Fruit fly (Drosophila melanogaster): ENCODE measurements around the gene fbp.

fbp gene

dm6 chr2L:19763773-19764580 lies at the start of gene fbp:
TSS of gene fbp (minus strand) at chr2L:19764136.
- TF ChIP-seq insv (optimal IDR thresholded peaks at IDR 0.05) (no peak), psq (optimal IDR thresholded peaks at IDR 0.05) (no peak), Sin3A (optimal IDR thresholded peaks at IDR 0.05) (no peak), h (optimal IDR thresholded peaks at IDR 0.05) (no peak)

dm6 chr2L:19810642-19811041 lies 46.7 kb upstream of the fbp start:
- TF ChIP-seq ttk (optimal IDR thresholded peaks at IDR 0.05), result no peak
- no peak for TF ChIP-seq Myc (optimal IDR thresholded peaks at IDR 0.05)
- no peak for TF ChIP-seq Sin3A (optimal IDR thresholded peaks at IDR 0.05)
- TF ChIP-seq insv (optimal IDR thresholded peaks at IDR 0.05), result no peak
- TF ChIP-seq h (optimal IDR thresholded peaks at IDR 0.05), result no peak
- no peak for TF ChIP-seq psq (optimal IDR thresholded peaks at IDR 0.05)

- no peak for TF ChIP-seq psq (optimal IDR thresholded peaks at IDR 0.05)
- TF ChIP-seq h (optimal IDR thresholded peaks at IDR 0.05), result no peak
- no peak for TF ChIP-seq Myc (optimal IDR thresholded peaks at IDR 0.05)
- TF ChIP-seq insv (optimal IDR thresholded peaks at IDR 0.05), result no peak
- TF ChIP-seq Sin3A (optimal IDR thresholded peaks at IDR 0.05), result no peak
- TF ChIP-seq ttk (optimal IDR thresholded peaks at IDR 0.05), result no peak
Measured at dm6 chr2L:19809515-19810049, 45.6 kb upstream of the fbp start.

DNA sequence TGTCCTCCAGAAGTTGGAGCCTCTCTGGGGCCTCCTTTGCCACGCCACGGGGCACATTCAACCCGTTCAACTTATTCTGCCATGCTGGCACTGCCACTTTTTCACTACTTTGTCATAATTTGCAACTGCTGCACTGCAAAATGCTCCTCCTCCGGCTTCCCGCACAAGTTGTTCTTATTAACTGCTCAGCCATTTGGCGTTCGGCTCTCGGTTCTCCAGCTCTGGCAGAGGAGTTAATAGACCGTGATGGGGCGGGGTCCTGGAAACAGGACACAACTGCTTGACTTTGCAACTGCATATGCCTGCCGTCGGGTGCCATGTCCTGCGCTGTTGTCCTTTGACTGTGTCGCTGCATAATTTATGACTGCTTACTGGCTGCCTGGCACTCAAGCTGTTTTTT lies 41.1 kb upstream of the fbp start:
- TF ChIP-seq psq (optimal IDR thresholded peaks at IDR 0.05), result no peak
- TF ChIP-seq ttk (optimal IDR thresholded peaks at IDR 0.05), result no peak
- TF ChIP-seq h (optimal IDR thresholded peaks at IDR 0.05), result no peak
- TF ChIP-seq Sin3A (optimal IDR thresholded peaks at IDR 0.05), result no peak
- no peak for TF ChIP-seq insv (optimal IDR thresholded peaks at IDR 0.05)
- TF ChIP-seq Myc (optimal IDR thresholded peaks at IDR 0.05), result no peak

DNA sequence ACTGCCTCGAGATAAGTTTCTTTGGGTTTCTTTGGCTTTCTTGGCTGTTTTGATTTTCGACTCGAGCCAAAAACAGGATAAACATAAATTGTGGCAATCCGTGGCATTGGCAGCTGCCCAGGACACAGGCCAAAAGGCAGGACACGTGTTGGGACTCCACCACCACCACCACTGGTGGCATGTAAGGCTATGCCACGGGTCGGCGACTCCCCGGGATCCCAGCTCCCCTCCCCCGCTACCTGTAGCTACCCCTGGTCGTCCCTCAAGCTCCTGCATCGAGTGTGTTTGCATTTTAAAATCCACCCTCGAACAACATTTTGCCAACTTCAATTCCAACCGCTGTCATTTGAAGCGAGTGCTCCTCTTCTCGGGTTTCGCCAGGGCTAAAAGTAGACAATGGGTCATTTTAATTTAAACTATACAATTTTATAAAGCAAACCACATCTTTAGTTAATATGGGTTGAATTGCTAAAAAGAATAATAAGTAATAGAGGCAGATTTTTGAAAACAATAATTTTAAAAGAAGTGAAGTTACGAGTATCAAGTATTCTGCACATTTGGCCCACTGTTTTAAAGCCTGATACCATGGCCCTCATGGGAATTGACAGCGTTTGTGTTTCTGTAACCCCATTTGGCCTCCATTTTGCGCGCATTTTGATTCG lies 38.1 kb upstream of the fbp start:
- TF ChIP-seq Myc (optimal IDR thresholded peaks at IDR 0.05) (no peak), Sin3A (optimal IDR thresholded peaks at IDR 0.05) (no peak), psq (optimal IDR thresholded peaks at IDR 0.05) (no peak), h (optimal IDR thresholded peaks at IDR 0.05) (no peak), insv (optimal IDR thresholded peaks at IDR 0.05) (no peak), ttk (optimal IDR thresholded peaks at IDR 0.05) (no peak)

DNA sequence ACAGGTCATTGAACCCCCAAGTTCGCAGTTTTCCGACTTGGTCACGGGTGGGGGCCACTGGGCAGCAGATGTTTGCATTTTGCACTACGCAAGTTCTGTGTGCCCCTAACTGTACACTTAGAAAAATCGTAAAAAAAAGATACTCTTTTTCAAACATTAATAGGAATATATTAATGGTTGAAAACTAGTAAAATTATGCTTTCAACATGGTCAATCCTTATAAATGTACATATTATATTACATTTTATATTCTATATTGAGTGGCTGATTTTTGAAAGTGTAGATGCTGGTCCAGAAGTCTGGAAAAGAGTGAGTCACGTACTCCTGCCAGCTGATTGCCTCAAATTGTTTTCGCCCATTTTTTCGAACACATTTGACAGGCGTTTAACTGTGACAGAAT lies 36.8 kb upstream of the fbp start:
- no peak for TF ChIP-seq insv (optimal IDR thresholded peaks at IDR 0.05)
- TF ChIP-seq ttk (optimal IDR thresholded peaks at IDR 0.05), result no peak
- TF ChIP-seq Myc (optimal IDR thresholded peaks at IDR 0.05), result no peak
- no peak for TF ChIP-seq h (optimal IDR thresholded peaks at IDR 0.05)
- no peak for TF ChIP-seq psq (optimal IDR thresholded peaks at IDR 0.05)
- TF ChIP-seq Sin3A (optimal IDR thresholded peaks at IDR 0.05), result no peak

dm6 chr2L:19799940-19800339 lies 36.0 kb upstream of the fbp start:
- TF ChIP-seq ttk (optimal IDR thresholded peaks at IDR 0.05), result no peak
- TF ChIP-seq h (optimal IDR thresholded peaks at IDR 0.05), result no peak
- no peak for TF ChIP-seq Sin3A (optimal IDR thresholded peaks at IDR 0.05)
- TF ChIP-seq insv (optimal IDR thresholded peaks at IDR 0.05), result no peak
- TF ChIP-seq psq (optimal IDR thresholded peaks at IDR 0.05), result no peak
- no peak for TF ChIP-seq Myc (optimal IDR thresholded peaks at IDR 0.05)

DNA sequence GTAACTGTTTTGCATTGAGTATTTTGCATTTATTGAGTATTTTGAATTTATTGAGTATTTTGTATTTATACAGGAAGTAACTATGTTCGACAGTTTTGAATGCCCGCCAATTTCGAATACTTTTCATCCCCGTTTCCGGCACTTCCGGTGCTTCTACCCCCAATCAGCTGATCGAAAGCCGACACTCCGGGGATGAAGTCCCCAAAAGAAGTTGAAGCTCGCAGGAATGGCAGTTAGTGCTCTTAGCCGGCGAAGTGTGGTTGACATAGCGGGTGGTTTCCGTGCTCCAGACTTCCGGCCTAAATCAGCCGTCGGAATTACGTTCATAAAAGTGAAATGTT lies 32.1 kb upstream of the fbp start, which contains the start of gene sick:
TSS of gene sick (plus strand) at position 255 of the 341 bp plus-strand sequence.
- TF ChIP-seq ttk (optimal IDR thresholded peaks at IDR 0.05) (no peak), insv (optimal IDR thresholded peaks at IDR 0.05) (no peak), psq (optimal IDR thresholded peaks at IDR 0.05) (no peak), h (optimal IDR thresholded peaks at IDR 0.05) (no peak), Sin3A (optimal IDR thresholded peaks at IDR 0.05) (no peak), Myc (optimal IDR thresholded peaks at IDR 0.05) (no peak)

DNA sequence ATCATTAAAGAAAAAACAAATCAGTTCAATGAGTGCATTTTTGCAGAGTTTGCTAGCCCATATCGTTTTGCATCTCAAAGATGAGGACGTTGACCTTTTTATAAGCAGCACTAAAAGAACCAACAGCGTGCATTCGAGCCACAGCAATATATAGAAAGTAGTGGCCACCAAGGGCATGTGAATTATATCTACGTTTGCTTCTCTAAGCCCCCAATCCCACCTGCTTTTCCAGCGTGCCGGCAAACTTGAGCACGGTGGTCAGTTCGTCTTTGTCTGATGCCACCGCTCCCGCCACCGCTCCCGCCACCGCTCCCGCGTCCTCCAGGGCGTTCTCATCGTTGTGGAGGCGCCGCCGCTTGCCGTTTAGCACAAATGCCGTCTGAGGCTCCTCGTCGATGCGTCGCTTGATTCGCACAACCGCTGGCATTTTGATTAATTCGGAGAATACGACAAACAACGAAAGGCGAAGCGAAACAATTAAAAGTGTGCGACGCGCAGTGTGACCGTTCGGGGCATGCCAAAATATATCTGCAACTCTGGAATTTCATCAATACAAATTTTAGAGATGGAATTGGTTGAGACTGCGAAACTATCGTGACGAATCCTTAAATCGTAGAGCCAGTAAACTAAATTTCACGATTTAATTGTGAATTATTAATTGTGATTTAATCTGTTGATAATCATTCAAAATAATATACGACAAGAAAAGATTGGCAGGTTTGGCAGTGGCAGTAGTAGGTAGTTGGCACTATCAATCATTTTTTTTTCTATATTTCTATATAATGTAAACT lies 31.6 kb upstream of the fbp start:
- TF ChIP-seq psq (optimal IDR thresholded peaks at IDR 0.05) (no peak), insv (optimal IDR thresholded peaks at IDR 0.05) (no peak), Sin3A (optimal IDR thresholded peaks at IDR 0.05) (no peak), Myc (optimal IDR thresholded peaks at IDR 0.05) (no peak), h (optimal IDR thresholded peaks at IDR 0.05) (no peak), ttk (optimal IDR thresholded peaks at IDR 0.05) (no peak)

DNA sequence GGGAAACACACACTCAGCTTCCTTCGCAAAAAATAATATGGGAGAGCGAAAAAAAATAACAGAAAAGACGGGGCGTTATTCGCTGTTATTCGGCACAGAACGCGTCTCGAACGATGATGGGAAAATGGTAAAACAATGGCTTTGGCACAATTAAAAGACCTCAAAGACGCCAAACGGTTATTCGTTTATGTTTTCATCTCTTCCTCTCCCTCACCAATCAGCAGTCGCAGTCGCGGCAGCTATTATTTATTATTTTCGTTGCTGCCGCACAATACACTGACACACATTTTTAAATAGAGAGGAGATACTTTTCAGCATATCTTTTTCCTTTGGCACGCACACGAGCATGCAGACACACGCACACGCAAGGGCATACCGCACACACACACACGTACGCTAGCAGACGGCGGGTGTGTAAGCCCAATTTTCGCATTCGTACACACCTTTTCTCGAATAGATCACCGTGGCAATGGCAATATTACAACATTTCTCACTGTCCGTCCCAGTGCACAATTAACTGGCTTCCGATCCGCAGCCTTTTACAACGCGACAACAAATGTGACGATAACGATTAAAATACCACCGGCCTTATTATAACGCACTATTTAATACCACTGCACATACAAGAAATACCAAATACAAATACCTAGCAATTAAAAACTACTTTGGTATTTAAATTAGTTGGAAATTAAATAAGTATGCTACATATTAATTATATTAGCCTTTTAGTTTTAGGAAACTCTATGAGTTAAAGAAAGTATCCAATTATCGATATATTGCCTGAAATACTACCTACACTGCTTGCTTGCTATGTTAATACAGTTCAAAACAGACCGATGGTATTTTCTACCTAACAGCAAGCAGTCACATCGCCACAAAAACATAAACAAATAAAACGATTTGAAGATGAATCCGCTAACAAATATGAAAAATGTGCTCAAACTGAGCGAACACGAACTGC lies 27.7 kb upstream of the fbp start, which contains the start of the genes CdGAPr and CG10466:
TSS of gene CdGAPr (minus strand) at position 562 of the 961 bp plus-strand sequence.
TSS of gene CG10466 (plus strand) at position 784 of the 961 bp plus-strand sequence.
- TF ChIP-seq insv (optimal IDR thresholded peaks at IDR 0.05) (no peak), Myc (optimal IDR thresholded peaks at IDR 0.05) (no peak)
